Worm (Caenorhabditis elegans): ENCODE data around the gene sdz-27.

Gene sdz-27

DNA sequence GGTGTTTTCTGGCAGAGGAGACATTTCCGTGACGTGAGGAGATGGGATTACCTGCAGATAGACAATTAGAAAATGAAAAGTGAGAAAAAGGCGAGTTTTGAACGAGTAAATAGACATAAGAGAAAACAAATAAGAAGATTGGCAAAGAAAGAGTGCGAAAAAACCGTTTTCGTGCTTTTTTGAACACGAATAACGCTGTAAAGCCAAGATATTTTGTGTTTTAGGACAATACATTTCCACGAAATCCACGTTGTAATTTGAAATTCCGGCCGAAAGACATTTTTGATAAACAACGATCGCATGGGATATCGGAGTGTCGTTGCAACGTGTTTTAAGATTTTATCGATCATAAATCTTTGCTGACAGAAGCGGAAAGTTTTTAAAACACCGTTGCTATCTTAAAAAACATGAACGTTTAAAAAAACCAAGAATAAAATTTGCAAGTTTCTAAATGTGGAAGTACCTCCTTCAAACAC lies 24.0 kb downstream of the sdz-27 start, which contains the start of gene adk-1:
adk-1 (minus strand) TSS at position 51 of the 476 bp plus-strand sequence.
- no peak for TF ChIP-seq dao-5 (tag; optimal IDR thresholded peaks at IDR 0.05)
- TF ChIP-seq him-1 (tag; optimal IDR thresholded peaks at IDR 0.05): no peak
- no peak for TF ChIP-seq W03F9.2 (tag; optimal IDR thresholded peaks at IDR 0.05)

DNA sequence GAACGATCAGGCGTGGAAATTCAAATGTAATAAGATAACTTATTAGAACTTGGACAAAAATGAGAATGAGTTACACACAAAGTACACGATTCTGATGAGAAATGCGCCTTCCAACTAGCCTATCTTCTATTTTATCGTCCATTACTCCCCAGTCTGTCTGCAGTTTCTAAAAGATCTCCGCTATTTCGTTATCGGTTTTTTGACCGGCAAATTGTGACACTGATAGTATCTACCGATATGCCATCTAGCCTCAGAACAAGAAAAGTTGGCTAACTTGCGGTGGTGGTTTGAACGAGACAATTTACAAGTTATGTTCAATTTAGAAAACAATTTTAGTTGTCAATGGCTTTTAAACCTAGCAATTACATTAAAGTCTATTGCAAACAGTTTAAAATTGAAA lies 24.7 kb downstream of the sdz-27 start:
- TF ChIP-seq him-1 (tag; optimal IDR thresholded peaks at IDR 0.05) (no peak), W03F9.2 (tag; optimal IDR thresholded peaks at IDR 0.05) (no peak), dao-5 (tag; optimal IDR thresholded peaks at IDR 0.05) (no peak)

DNA sequence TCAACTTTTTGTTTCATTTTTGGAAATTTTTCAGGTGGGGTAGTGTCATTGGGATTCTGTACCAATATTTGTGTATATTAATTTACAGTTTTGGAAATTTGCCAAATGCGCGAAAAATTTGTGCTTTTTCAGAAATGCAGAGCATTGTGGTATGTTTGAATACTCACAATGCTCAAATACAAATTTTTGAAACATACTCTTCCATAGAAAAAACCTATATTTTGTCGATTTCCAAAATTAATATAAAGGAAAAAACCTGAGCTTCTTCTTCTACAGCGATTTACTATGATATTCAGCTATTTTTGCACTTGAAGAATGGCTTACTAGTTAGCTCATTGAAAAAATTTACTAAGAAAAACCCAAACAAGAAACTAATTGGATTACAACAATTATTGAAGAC lies 26.1 kb downstream of the sdz-27 start:
- no peak for TF ChIP-seq him-1 (tag; optimal IDR thresholded peaks at IDR 0.05)
- TF ChIP-seq W03F9.2 (tag; optimal IDR thresholded peaks at IDR 0.05): no peak
- no peak for TF ChIP-seq dao-5 (tag; optimal IDR thresholded peaks at IDR 0.05)

DNA sequence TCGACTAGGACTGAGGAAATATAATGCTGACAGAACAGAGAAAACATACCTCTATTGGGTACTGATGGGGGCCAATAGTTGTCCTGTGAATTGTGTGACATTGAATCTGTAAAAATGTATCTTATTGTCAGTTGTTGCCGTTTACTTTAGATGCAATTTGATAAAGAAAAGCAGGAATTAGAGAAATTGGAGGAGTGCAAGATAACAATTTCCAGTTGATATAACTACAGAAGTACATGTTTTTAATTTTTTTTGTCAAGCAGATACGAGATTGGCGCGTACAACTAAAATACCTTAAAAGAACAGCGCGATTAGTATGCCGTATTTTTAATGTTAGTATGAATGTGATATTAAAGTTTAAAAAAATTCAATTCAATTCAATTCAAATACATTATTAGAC lies 31.2 kb downstream of the sdz-27 start, which contains the start of gene zip-6:
zip-6 (minus strand) TSS at position 101 of the 400 bp plus-strand sequence.
- TF ChIP-seq dao-5 (tag; optimal IDR thresholded peaks at IDR 0.05) (no peak), W03F9.2 (tag; optimal IDR thresholded peaks at IDR 0.05) (no peak), him-1 (tag; optimal IDR thresholded peaks at IDR 0.05) (no peak)

DNA sequence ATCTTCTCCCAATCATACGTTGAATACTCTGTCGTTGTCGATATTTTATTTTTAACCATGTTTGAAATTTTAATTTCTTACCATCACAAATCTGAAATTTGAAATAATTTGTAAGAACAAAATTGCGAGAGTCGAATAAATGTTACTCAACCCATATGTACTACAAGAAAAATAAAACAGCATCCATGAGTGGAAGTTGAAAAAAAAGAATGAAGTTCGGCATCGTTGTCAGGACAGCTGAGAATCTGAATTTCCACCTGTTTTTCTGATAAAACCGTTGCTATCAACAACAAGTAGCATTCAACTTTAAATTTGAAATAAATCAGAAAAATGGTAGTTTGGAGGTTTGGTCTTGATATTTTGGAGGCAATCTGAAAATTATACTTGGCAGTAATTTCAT lies 37.0 kb downstream of the sdz-27 start, which contains the start of gene C29F4.3:
C29F4.3 (minus strand) TSS at position 101 of the 400 bp plus-strand sequence.
- TF ChIP-seq W03F9.2 (tag; optimal IDR thresholded peaks at IDR 0.05) (no peak), him-1 (tag; optimal IDR thresholded peaks at IDR 0.05) (no peak), dao-5 (tag; optimal IDR thresholded peaks at IDR 0.05) (no peak)

DNA sequence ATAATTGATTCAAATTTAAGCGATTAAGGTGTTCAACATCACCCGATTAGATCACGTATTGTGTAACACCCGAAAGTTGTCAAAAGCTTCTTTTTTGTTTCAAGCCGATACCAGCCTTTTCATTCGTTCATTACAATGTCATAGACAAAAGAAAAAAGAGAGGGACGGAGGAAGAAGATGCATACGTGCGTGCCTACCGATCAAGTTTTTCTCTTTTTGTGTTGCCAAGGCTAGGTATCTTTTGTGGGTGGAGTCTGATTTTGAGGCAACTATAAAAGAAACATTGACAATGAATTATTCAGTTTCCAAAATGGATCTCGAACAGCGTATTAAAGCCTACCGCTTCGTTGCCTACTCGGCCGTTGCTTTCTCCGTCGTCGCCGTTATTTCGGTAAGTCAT lies 38.4 kb downstream of the sdz-27 start, which contains the start of gene col-125:
col-125 (plus strand) TSS at position 301 of the 400 bp plus-strand sequence.
- TF ChIP-seq him-1 (tag; optimal IDR thresholded peaks at IDR 0.05): no peak
- no peak for TF ChIP-seq dao-5 (tag; optimal IDR thresholded peaks at IDR 0.05)
- no peak for TF ChIP-seq W03F9.2 (tag; optimal IDR thresholded peaks at IDR 0.05)

DNA sequence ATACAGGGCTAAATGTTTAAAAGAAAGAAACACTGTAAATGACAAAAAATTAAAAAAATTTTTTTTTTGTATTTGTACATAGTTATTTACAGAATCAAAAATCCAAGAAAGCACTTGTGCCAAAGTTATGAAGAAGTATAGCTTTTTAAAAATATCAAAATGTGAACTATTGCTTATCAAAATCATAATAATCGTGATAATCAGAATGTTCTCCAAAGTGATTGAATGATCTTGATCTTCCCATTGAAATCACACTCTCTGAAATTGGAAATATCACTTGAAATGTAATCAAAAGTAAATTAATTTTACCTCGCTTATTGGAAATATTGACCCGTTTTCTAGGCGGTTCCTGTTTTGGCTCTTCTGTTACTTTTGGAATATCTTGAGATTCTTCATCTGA lies 39.7 kb downstream of the sdz-27 start:
- TF ChIP-seq W03F9.2 (tag; optimal IDR thresholded peaks at IDR 0.05): no peak
- TF ChIP-seq dao-5 (tag; optimal IDR thresholded peaks at IDR 0.05): no peak
- no peak for TF ChIP-seq him-1 (tag; optimal IDR thresholded peaks at IDR 0.05)

DNA sequence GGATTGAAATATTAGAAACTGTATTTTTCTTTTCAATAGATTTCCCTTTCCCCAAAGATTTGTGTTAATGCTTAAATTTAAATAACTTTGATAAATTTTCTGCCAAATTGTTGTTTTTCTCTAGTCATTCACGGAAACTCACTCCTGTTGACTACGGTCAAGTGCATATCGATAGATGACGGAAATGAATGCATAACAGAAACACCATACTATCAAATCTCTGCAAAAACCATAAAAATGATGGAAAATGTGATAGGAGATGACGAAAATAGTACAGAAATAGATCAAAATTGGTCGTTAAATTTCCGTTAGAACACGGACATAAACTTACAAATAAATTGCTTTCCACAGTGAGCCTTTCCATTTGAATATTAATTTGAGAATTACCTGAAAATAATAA lies 42.2 kb downstream of the sdz-27 start:
- TF ChIP-seq W03F9.2 (tag; optimal IDR thresholded peaks at IDR 0.05): no peak
- TF ChIP-seq dao-5 (tag; optimal IDR thresholded peaks at IDR 0.05): no peak
- TF ChIP-seq him-1 (tag; optimal IDR thresholded peaks at IDR 0.05): no peak

DNA sequence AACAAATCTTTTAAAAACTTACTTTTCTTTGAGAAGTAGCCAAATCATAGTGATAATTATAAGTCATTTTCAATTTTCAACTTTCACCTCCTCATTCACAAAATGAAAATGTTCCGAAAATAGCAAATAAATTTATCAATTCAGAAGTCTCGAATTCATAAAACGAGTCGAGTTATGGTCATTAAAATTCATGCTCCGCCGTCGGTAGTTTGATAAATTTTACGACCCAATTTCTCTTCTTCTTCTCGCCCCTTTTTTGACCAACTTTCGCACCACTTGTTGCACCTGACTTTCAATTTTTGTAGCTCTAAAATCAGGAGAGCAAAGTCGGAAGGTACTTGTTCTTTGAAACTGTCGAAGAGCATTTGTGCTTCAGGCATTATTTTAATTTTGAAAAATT lies 43.2 kb downstream of the sdz-27 start, which contains the start of gene best-7:
best-7 (minus strand) TSS at position 239 of the 400 bp plus-strand sequence.
- TF ChIP-seq dao-5 (tag; optimal IDR thresholded peaks at IDR 0.05) (no peak), him-1 (tag; optimal IDR thresholded peaks at IDR 0.05) (no peak), W03F9.2 (tag; optimal IDR thresholded peaks at IDR 0.05) (no peak)

DNA sequence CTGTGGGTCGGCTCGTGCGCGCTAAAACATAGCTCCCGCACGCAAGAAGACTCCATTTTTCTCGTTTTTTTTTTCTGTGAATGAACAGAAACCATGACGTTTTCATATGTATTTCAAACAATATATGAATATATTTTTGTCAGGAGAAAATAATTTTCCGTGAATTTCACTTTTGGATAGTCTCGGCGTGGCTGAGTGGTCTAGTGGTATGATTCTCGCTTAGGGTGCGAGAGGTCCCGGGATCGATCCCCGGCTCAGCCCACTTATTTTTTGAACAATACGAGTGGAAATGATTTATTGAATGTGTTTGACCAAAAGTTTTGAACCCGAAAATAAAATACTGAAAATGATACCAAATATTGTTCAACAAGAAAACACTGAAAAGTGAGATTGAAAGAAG lies 44.5 kb downstream of the sdz-27 start:
- TF ChIP-seq W03F9.2 (tag; optimal IDR thresholded peaks at IDR 0.05) (no peak), dao-5 (tag; optimal IDR thresholded peaks at IDR 0.05) (no peak), him-1 (tag; optimal IDR thresholded peaks at IDR 0.05) (no peak)

DNA sequence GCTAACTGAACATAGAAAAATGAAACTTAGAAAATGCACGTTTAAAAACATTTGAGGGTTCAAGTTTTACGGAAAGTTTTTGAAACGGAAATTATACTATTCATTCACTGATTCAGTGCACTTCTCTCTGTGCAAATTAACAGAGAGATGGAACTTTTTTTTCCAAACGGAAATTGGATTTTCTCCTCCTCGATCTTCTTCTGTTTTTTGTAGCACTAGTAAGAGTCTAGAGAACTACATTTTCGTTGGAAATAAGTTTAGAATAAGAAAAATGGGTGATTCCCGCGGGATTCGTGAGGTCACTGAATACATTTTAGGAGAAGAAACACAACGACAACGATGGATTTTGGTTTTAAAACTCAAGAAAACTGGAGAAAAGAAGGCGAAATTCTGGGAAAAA lies 48.9 kb downstream of the sdz-27 start:
- no peak for TF ChIP-seq W03F9.2 (tag; optimal IDR thresholded peaks at IDR 0.05)
- TF ChIP-seq him-1 (tag; optimal IDR thresholded peaks at IDR 0.05): no peak
- no peak for TF ChIP-seq dao-5 (tag; optimal IDR thresholded peaks at IDR 0.05)

Measured in whole organism, L4/young adult.